Fruit fly (Drosophila melanogaster): Measurements from ENCODE around the gene hh.
A peak's percentile ranks its signal among the peaks of the same experiment; 100 is the strongest.

The hh gene

dm6 chr3R:23174739-23175138 is 33.0 kb upstream of the hh start:
- TF ChIP-seq wor (GFP tag; IDR thresholded peaks at IDR 0.05) (peak; percentile 56), CG4730 (GFP tag; IDR thresholded peaks at IDR 0.05) (0 out of 2 replicates have a peak, but pooled peaks have one; percentile 13), CG11398 (GFP tag; optimal IDR thresholded peaks at IDR 0.05) (no peak), dpn (GFP tag; optimal IDR thresholded peaks at IDR 0.05) (peak in 1 of 2 experiments; percentile 46), CG12219 (GFP tag; optimal IDR thresholded peaks at IDR 0.05) (peak; percentile 22), Med (GFP tag) (peak; percentile 86), gem (tag; optimal IDR thresholded peaks at IDR 0.05) (peak; percentile 72), sna (GFP tag; IDR thresholded peaks at IDR 0.05; ENCODE audit: partially characterized antibody) (no peak), bowl (GFP tag; IDR thresholded peaks at IDR 0.05) (peak; percentile 55; the same call in 1 of the 2 replicates), CG2875 (GFP tag; optimal IDR thresholded peaks at IDR 0.05) (peak; percentile 46), sc (optimal IDR thresholded peaks at IDR 0.05) (no peak), sc (GFP tag; optimal IDR thresholded peaks at IDR 0.05) (peak; percentile 22), Sox100B (GFP tag; optimal IDR thresholded peaks at IDR 0.05) (peak; percentile 33), CG16779 (GFP tag; IDR thresholded peaks at IDR 0.05) (no peak), CG8388 (GFP tag; optimal IDR thresholded peaks at IDR 0.05) (peak; percentile 33), gro (GFP tag; optimal IDR thresholded peaks at IDR 0.05) (no peak), CG12942 (GFP tag; optimal IDR thresholded peaks at IDR 0.05) (peak; percentile 3), NfI (GFP tag; optimal IDR thresholded peaks at IDR 0.05) (peak; percentile 48), CG13624 (GFP tag; optimal IDR thresholded peaks at IDR 0.05) (no peak), Mes4 (GFP tag; optimal IDR thresholded peaks at IDR 0.05) (peak; percentile 34), cad (GFP tag; optimal IDR thresholded peaks at IDR 0.05) (no peak), H2.0 (GFP tag; IDR thresholded peaks at IDR 0.05) (peak; percentile 56), Doc3 (GFP tag; IDR thresholded peaks at IDR 0.05; ENCODE audit: partially characterized antibody) (no peak), sens (GFP tag) (peak; percentile 89), row (GFP tag; IDR thresholded peaks at IDR 0.05) (peak; percentile 61), CG18476 (GFP tag; optimal IDR thresholded peaks at IDR 0.05) (no peak), Lpt (GFP tag; optimal IDR thresholded peaks at IDR 0.05) (no peak), jing (GFP tag; optimal IDR thresholded peaks at IDR 0.05) (peak; percentile 63), CG4404 (GFP tag; IDR thresholded peaks at IDR 0.05) (no peak), Awh (GFP tag; IDR thresholded peaks at IDR 0.05) (peak; percentile 40; the same call in 1 of the 2 replicates), CoRest (tag; optimal IDR thresholded peaks at IDR 0.05) (peak; percentile 52), CG6689 (GFP tag; IDR thresholded peaks at IDR 0.05) (peak; percentile 28; the same call in 1 of the 2 replicates), CG17359 (tag; optimal IDR thresholded peaks at IDR 0.05) (peak; percentile 64), CG8290 (GFP tag; optimal IDR thresholded peaks at IDR 0.05) (no peak), CG8290 (tag; optimal IDR thresholded peaks at IDR 0.05) (peak in 1 of 2 experiments; percentile 50), Drgx (GFP tag; IDR thresholded peaks at IDR 0.05) (no peak), Sox102F (GFP tag; optimal IDR thresholded peaks at IDR 0.05) (peak; percentile 80), ind (GFP tag; optimal IDR thresholded peaks at IDR 0.05) (peak; percentile 19), en (GFP tag; optimal IDR thresholded peaks at IDR 0.05) (no peak), CG10979 (tag; optimal IDR thresholded peaks at IDR 0.05) (peak; percentile 73), CG2678 (tag; optimal IDR thresholded peaks at IDR 0.05) (peak; percentile 64), Aef1 (GFP tag; IDR thresholded peaks at IDR 0.05) (peak; percentile 36; the same call in 1 of the 3 replicates), esg (GFP tag; conservative IDR thresholded peaks at IDR 0.05) (peak; percentile 56), Hr51 (GFP tag; optimal IDR thresholded peaks at IDR 0.05) (peak in 1 of 2 experiments; percentile 80), Ssrp (tag; optimal IDR thresholded peaks at IDR 0.05) (peak; percentile 60), HLH54F (GFP tag; optimal IDR thresholded peaks at IDR 0.05) (no peak), CG18619 (GFP tag; optimal IDR thresholded peaks at IDR 0.05) (peak; percentile 18), HHEX (GFP tag; optimal IDR thresholded peaks at IDR 0.05) (peak; percentile 49), dmrt99B (tag; optimal IDR thresholded peaks at IDR 0.05) (peak; percentile 2), Eip74EF (GFP tag; optimal IDR thresholded peaks at IDR 0.05) (peak in 1 of 2 experiments; percentile 55), CG11504 (tag; optimal IDR thresholded peaks at IDR 0.05) (peak; percentile 43)

Data from whole organism, embryonic.